Fruit fly (Drosophila melanogaster) whole organism, prepupa: ENCODE results near the gene Gss2.
A peak's percentile ranks its signal among the peaks of the same experiment; 100 is the strongest.

Experiments
- Blimp-1 ChIP-seq: fragments of 200-800 bp; sonication (Bioruptor generic); optimal IDR thresholded peaks from 3 replicates; lab custom pipeline; 2017; ENCODE audit warnings: missing biosample characterization, missing genetic modification characterization, mild to moderate bottlenecking, moderate library complexity, missing genetic modification reagents
- CG10631 ChIP-seq: fragments of 200-800 bp; sonication (Bioruptor generic); optimal IDR thresholded peaks from 2 replicates; lab custom pipeline; 2016; ENCODE audit warnings: missing biosample characterization, missing genetic modification characterization
- CG16779 ChIP-seq: fragments of 200-800 bp; sonication (Bioruptor generic); optimal IDR thresholded peaks from 3 replicates; lab custom pipeline; 2017; ENCODE audit warnings: missing biosample characterization, mild to moderate bottlenecking, missing genetic modification characterization
- Eip93F ChIP-seq: fragments of 200-800 bp; sonication (Bioruptor generic); optimal IDR thresholded peaks from 2 replicates; lab custom pipeline; 2016; ENCODE audit warnings: missing biosample characterization, mild to moderate bottlenecking, missing genetic modification characterization
- Ets21C ChIP-seq: fragments of 200-800 bp; sonication (Bioruptor generic); optimal IDR thresholded peaks from 3 replicates; lab custom pipeline; 2016; ENCODE audit warnings: missing biosample characterization, missing genetic modification characterization
- Gug ChIP-seq: fragments of 200-800 bp; sonication (Bioruptor generic); IDR thresholded peaks from 2 replicates; pipeline ENCODE4 v1.3.6; 2022; ENCODE audit warnings: missing biosample characterization, missing genetic modification characterization
- OdsH ChIP-seq: fragments of 200-800 bp; sonication (Bioruptor generic); optimal IDR thresholded peaks from 3 replicates; lab custom pipeline; 2016; ENCODE audit warnings: missing biosample characterization, missing genetic modification characterization
- Sox102F ChIP-seq: fragments of 200-800 bp; sonication (Bioruptor generic); optimal IDR thresholded peaks from 2 replicates; lab custom pipeline; 2016; ENCODE audit warnings: missing biosample characterization, mild to moderate bottlenecking, missing genetic modification characterization
- fd59A ChIP-seq: fragments of 200-800 bp; sonication (Bioruptor generic); optimal IDR thresholded peaks from 2 replicates; lab custom pipeline; 2017; ENCODE audit warnings: missing biosample characterization, mild to moderate bottlenecking, missing genetic modification characterization, missing genetic modification reagents
- fd85E ChIP-seq: fragments of 200-800 bp; sonication (Bioruptor generic); optimal IDR thresholded peaks from 3 replicates; lab custom pipeline; 2016; ENCODE audit warnings: missing biosample characterization, missing genetic modification characterization

dm6 chrX:17915929-17916328 lies 16.4 kb downstream of the Gss2 start:
- no peak for TF ChIP-seq Gug (GFP tag; lab: Robert Waterston, UW)
- no peak for TF ChIP-seq Sox102F (GFP tag; lab: Kevin White, UChicago)
- TF ChIP-seq Eip93F = no peak
- peak; percentile 9 for TF ChIP-seq OdsH (GFP tag; lab: Kevin White, UChicago)
- TF ChIP-seq CG10631 = no peak
- no peak for TF ChIP-seq fd85E (GFP tag; lab: Kevin White, UChicago)
- TF ChIP-seq Ets21C = no peak
- no peak for TF ChIP-seq CG16779 (tag; lab: Kevin White, UChicago)
- no peak for TF ChIP-seq Blimp-1 (GFP tag; lab: Kevin White, UChicago)
- no peak for TF ChIP-seq fd59A (GFP tag; lab: Kevin White, UChicago)
